Fruit fly (Drosophila melanogaster): Measurements from ENCODE around the gene Cubn2.

dm6 chr3L:11773796-11774195, 40.8 kb downstream of the Cubn2 start:
- TF ChIP-seq CG13123 (GFP tag; optimal IDR thresholded peaks at IDR 0.05) = no peak
- TF ChIP-seq slp2 (GFP tag; optimal IDR thresholded peaks at IDR 0.05) = no peak
- TF ChIP-seq lmd (GFP tag; IDR thresholded peaks at IDR 0.05) = no peak
- no peak for TF ChIP-seq br (optimal IDR thresholded peaks at IDR 0.05)
- TF ChIP-seq CG3847 (GFP tag; IDR thresholded peaks at IDR 0.05) = no peak
- no peak for TF ChIP-seq ap (GFP tag; IDR thresholded peaks at IDR 0.05)
- TF ChIP-seq MTF-1 (GFP tag; optimal IDR thresholded peaks at IDR 0.05; ENCODE audit: borderline replicate concordance) = no peak
- TF ChIP-seq crp (GFP tag; optimal IDR thresholded peaks at IDR 0.05) = no peak
- TF ChIP-seq CG3726 (GFP tag; IDR thresholded peaks at IDR 0.05) = no peak
- no peak for TF ChIP-seq C15 (GFP tag; IDR thresholded peaks at IDR 0.05)
